Fruit fly (Drosophila melanogaster) whole organism, embryonic: ENCODE data around the gene CG6040.

Experiments
- B-H1 ChIP-seq: fragments of 200-800 bp; sonication (Bioruptor generic); IDR thresholded peaks from 3 replicates; pipeline ENCODE4 v1.3.6; 2022; ENCODE audit warnings: missing biosample characterization, missing genetic modification characterization
- B-H2 ChIP-seq: fragments of 200-800 bp; sonication (Bioruptor generic); optimal IDR thresholded peaks from 2 replicates; lab custom pipeline; 2018; ENCODE audit warnings: missing biosample characterization, mild to moderate bottlenecking, missing genetic modification characterization
- Blimp-1 ChIP-seq: fragments of 200-800 bp; sonication (Bioruptor generic); optimal IDR thresholded peaks from 3 replicates; lab custom pipeline; 2018; ENCODE audit warnings: missing biosample characterization, missing genetic modification characterization, mild to moderate bottlenecking, moderate library complexity, missing genetic modification reagents
- C15 ChIP-seq: fragments of 200-800 bp; sonication (Bioruptor generic); IDR thresholded peaks from 3 replicates; pipeline ENCODE4 v1.3.6; 2022; ENCODE audit warnings: missing biosample characterization, missing genetic modification characterization
- CG11504 ChIP-seq: fragments of 200-800 bp; sonication (Bioruptor generic); optimal IDR thresholded peaks from 3 replicates; lab custom pipeline; 2019; ENCODE audit warnings: missing biosample characterization, mild to moderate bottlenecking, missing genetic modification characterization, moderate library complexity
- CG11723 ChIP-seq: fragments of 200-800 bp; sonication (Bioruptor generic); optimal IDR thresholded peaks from 2 replicates; lab custom pipeline; 2017; ENCODE audit warnings: missing biosample characterization, mild to moderate bottlenecking, missing genetic modification characterization
- CG13775 ChIP-seq: fragments of 200-800 bp; sonication (Bioruptor generic); optimal IDR thresholded peaks from 3 replicates; lab custom pipeline; 2017; ENCODE audit warnings: missing biosample characterization, mild to moderate bottlenecking, missing genetic modification characterization
- CG14667 ChIP-seq: fragments of 200-800 bp; sonication (Bioruptor generic); IDR thresholded peaks from 2 replicates; pipeline ENCODE4 v1.3.6; 2022; ENCODE audit warnings: missing biosample characterization, missing genetic modification characterization
- CG14965 ChIP-seq: fragments of 200-800 bp; sonication (Bioruptor generic); optimal IDR thresholded peaks from 2 replicates; lab custom pipeline; 2016; ENCODE audit warnings: missing biosample characterization, missing genetic modification characterization, borderline replicate concordance
- CG15269 ChIP-seq: fragments of 200-800 bp; sonication (Bioruptor generic); optimal IDR thresholded peaks from 2 replicates; lab custom pipeline; 2018; ENCODE audit warnings: missing biosample characterization, mild to moderate bottlenecking, missing genetic modification characterization, moderate library complexity
- CG17385 ChIP-seq: fragments of 200-800 bp; sonication (Bioruptor generic); optimal IDR thresholded peaks from 3 replicates; lab custom pipeline; 2018; ENCODE audit warnings: missing biosample characterization, mild to moderate bottlenecking, missing genetic modification characterization
- CG18476 ChIP-seq: fragments of 200-800 bp; sonication (Bioruptor generic); optimal IDR thresholded peaks from 2 replicates; lab custom pipeline; 2016; ENCODE audit warnings: missing biosample characterization, mild to moderate bottlenecking, missing genetic modification characterization
- CG30431 ChIP-seq: fragments of 200-800 bp; sonication (Bioruptor generic); optimal IDR thresholded peaks from 2 replicates; lab custom pipeline; 2017; ENCODE audit warnings: missing biosample characterization, missing genetic modification characterization
- CG31441 ChIP-seq: fragments of 200-800 bp; sonication (Bioruptor generic); IDR thresholded peaks from 2 replicates; pipeline ENCODE4 v1.3.6; 2022; ENCODE audit warnings: missing biosample characterization, missing genetic modification characterization
- CG4328 ChIP-seq: fragments of 200-800 bp; sonication (Bioruptor generic); optimal IDR thresholded peaks from 3 replicates; lab custom pipeline; 2017; ENCODE audit warnings: missing biosample characterization, missing genetic modification reagents, missing genetic modification characterization
- CG4404 ChIP-seq: fragments of 200-800 bp; sonication (Bioruptor generic); IDR thresholded peaks from 2 replicates; pipeline ENCODE4 v1.3.6; 2022; ENCODE audit warnings: missing biosample characterization, missing genetic modification characterization
- CG7271 ChIP-seq: fragments of 200-800 bp; sonication (Bioruptor generic); optimal IDR thresholded peaks from 2 replicates; lab custom pipeline; 2018; ENCODE audit warnings: missing biosample characterization, mild to moderate bottlenecking, missing genetic modification characterization, moderate library complexity
- CG7963 ChIP-seq: fragments of 200-800 bp; sonication (Bioruptor generic); IDR thresholded peaks from 3 replicates; pipeline ENCODE4 v1.3.6; 2022; ENCODE audit warnings: missing biosample characterization, missing genetic modification characterization; ENCODE audit not compliant: partially characterized antibody
- CG9215 ChIP-seq: fragments of 200-800 bp; sonication (Bioruptor generic); IDR thresholded peaks from 2 replicates; pipeline ENCODE4 v1.3.6; 2022; ENCODE audit warnings: missing biosample characterization, missing genetic modification characterization
- CG9437 ChIP-seq: fragments of 200-800 bp; sonication (Bioruptor generic); optimal IDR thresholded peaks from 2 replicates; lab custom pipeline; 2018; ENCODE audit warnings: missing biosample characterization, mild to moderate bottlenecking, missing genetic modification characterization
- CkIIα-i1 ChIP-seq: fragments of 200-800 bp; sonication (Bioruptor generic); IDR thresholded peaks from 2 replicates; pipeline ENCODE4 v1.3.6; 2022; ENCODE audit warnings: missing biosample characterization, missing genetic modification characterization
- Doc2 ChIP-seq: fragments of 200-800 bp; sonication (Bioruptor generic); IDR thresholded peaks from 2 replicates; pipeline ENCODE4 v1.3.6; 2022; ENCODE audit warnings: missing biosample characterization, missing genetic modification characterization
- HLH54F ChIP-seq: fragments of 200-800 bp; sonication (Bioruptor generic); optimal IDR thresholded peaks from 3 replicates; lab custom pipeline; 2016; ENCODE audit warnings: missing biosample characterization, missing genetic modification characterization
- Hr51 ChIP-seq, 2 experiments: fragments of 200-800 bp; sonication (Bioruptor generic); optimal IDR thresholded peaks; 2 replicates in 1 of 2; 3 replicates in 1 of 2; lab custom pipeline; 2016 to 2018; ENCODE audit warnings: missing biosample characterization in 2 of 2, missing genetic modification characterization in 2 of 2, mild to moderate bottlenecking in 1 of 2, moderate library complexity in 1 of 2
- MBD-R2 ChIP-seq: fragments of 200-800 bp; sonication (Bioruptor generic); IDR thresholded peaks from 2 replicates; pipeline ENCODE4 v1.3.6; 2022; ENCODE audit warnings: missing biosample characterization, missing genetic modification characterization
- Oli ChIP-seq: fragments of 200-800 bp; sonication (Bioruptor generic); optimal IDR thresholded peaks from 2 replicates; lab custom pipeline; 2018; ENCODE audit warnings: missing biosample characterization, mild to moderate bottlenecking, missing genetic modification characterization, moderate library complexity
- PHDP ChIP-seq: fragments of 200-800 bp; sonication (Bioruptor generic); optimal IDR thresholded peaks from 3 replicates; lab custom pipeline; 2018; ENCODE audit warnings: missing biosample characterization, mild to moderate bottlenecking, missing genetic modification characterization, moderate library complexity
- Pdp1 ChIP-seq, 2 experiments: fragments of 200-800 bp; sonication (Bioruptor generic); optimal IDR thresholded peaks; 3 replicates each; lab custom pipeline; 2016; ENCODE audit warnings: missing biosample characterization in 2 of 2, missing genetic modification characterization in 2 of 2, mild to moderate bottlenecking in 1 of 2, moderate library complexity in 1 of 2
- Six4 ChIP-seq: fragments of 200-800 bp; sonication (Bioruptor generic); optimal IDR thresholded peaks from 2 replicates; lab custom pipeline; 2016; ENCODE audit warnings: missing biosample characterization, missing genetic modification characterization
- Taf1 ChIP-seq: fragments of 200-800 bp; sonication (Bioruptor generic); IDR thresholded peaks from 2 replicates; pipeline ENCODE4 v1.3.6; 2022; ENCODE audit warnings: missing biosample characterization, missing genetic modification characterization
- Tbp ChIP-seq: fragments of >200 bp; optimal IDR thresholded peaks from 2 replicates; lab custom pipeline; 2018; ENCODE audit warnings: missing biosample characterization, missing genetic modification characterization
- ab ChIP-seq: fragments of 200-800 bp; sonication (Bioruptor generic); optimal IDR thresholded peaks from 2 replicates; lab custom pipeline; 2016; ENCODE audit warnings: missing biosample characterization, missing genetic modification characterization
- bab2 ChIP-seq: fragments of 200-800 bp; sonication (Bioruptor generic); optimal IDR thresholded peaks from 2 replicates; lab custom pipeline; 2016; ENCODE audit warnings: missing biosample characterization, missing genetic modification characterization
- br ChIP-seq: fragments of >200 bp; optimal IDR thresholded peaks from 2 replicates; lab custom pipeline; 2017
- cato ChIP-seq: fragments of 200-800 bp; sonication (Bioruptor generic); optimal IDR thresholded peaks from 2 replicates; lab custom pipeline; 2016; ENCODE audit warnings: missing biosample characterization, missing genetic modification characterization, borderline replicate concordance
- crp ChIP-seq, 2 experiments: fragments of 200-800 bp; sonication (Bioruptor generic); optimal IDR thresholded peaks; 2 replicates in 1 of 2; 3 replicates in 1 of 2; lab custom pipeline; 2017; ENCODE audit warnings: missing biosample characterization in 2 of 2, missing genetic modification characterization in 2 of 2, mild to moderate bottlenecking in 1 of 2, moderate library complexity in 1 of 2
- grau ChIP-seq: fragments of 200-800 bp; optimal IDR thresholded peaks from 3 replicates; lab custom pipeline; 2019; ENCODE audit warnings: missing biosample characterization, mild to moderate bottlenecking, missing genetic modification characterization, moderate library complexity
- gsb ChIP-seq: fragments of 200-800 bp; sonication (Bioruptor generic); IDR thresholded peaks from 2 replicates; pipeline ENCODE4 v1.3.6; 2022; ENCODE audit warnings: missing biosample characterization, missing genetic modification characterization
- hth ChIP-seq: fragments of >200 bp; optimal IDR thresholded peaks from 2 replicates; lab custom pipeline; 2017; ENCODE audit warnings: inconsistent platforms
- oc ChIP-seq: fragments of 200-800 bp; sonication (Bioruptor generic); optimal IDR thresholded peaks from 2 replicates; lab custom pipeline; 2018; ENCODE audit warnings: missing biosample characterization, mild to moderate bottlenecking, missing genetic modification characterization, moderate library complexity
- org-1 ChIP-seq: fragments of 200-800 bp; sonication (Bioruptor generic); optimal IDR thresholded peaks from 2 replicates; lab custom pipeline; 2017; ENCODE audit warnings: missing biosample characterization, missing genetic modification characterization
- pfk ChIP-seq: fragments of 200-800 bp; sonication (Bioruptor generic); optimal IDR thresholded peaks from 2 replicates; lab custom pipeline; 2018; ENCODE audit warnings: missing biosample characterization, mild to moderate bottlenecking, missing genetic modification characterization, moderate library complexity
- pho ChIP-seq: fragments of 200-800 bp; sonication (Bioruptor generic); optimal IDR thresholded peaks from 2 replicates; lab custom pipeline; 2016; ENCODE audit warnings: missing biosample characterization, missing genetic modification characterization
- pnt ChIP-seq: fragments of 200-800 bp; sonication (Bioruptor generic); optimal IDR thresholded peaks from 3 replicates; lab custom pipeline; 2016; ENCODE audit warnings: missing biosample characterization, missing genetic modification characterization
- sc ChIP-seq, 3 experiments: fragments of >200 bp in 2 of 3; fragments of 200-800 bp in 1 of 3; sonication (Bioruptor generic) in 1 of 3; optimal IDR thresholded peaks; 2 replicates in 2 of 3; 3 replicates in 1 of 3; lab custom pipeline; 2017; ENCODE audit warnings: mild to moderate bottlenecking in 1 of 3, missing biosample characterization in 1 of 3, missing genetic modification characterization in 1 of 3, missing genetic modification reagents in 1 of 3
- sd ChIP-seq: fragments of 200-800 bp; sonication (Bioruptor generic); optimal IDR thresholded peaks from 3 replicates; lab custom pipeline; 2018; ENCODE audit warnings: missing biosample characterization, mild to moderate bottlenecking, missing genetic modification characterization, moderate library complexity
- tna ChIP-seq: fragments of 200-800 bp; sonication (Bioruptor generic); IDR thresholded peaks from 2 replicates; pipeline ENCODE4 v1.3.6; 2022; ENCODE audit warnings: missing biosample characterization, missing genetic modification characterization; ENCODE audit not compliant: partially characterized antibody
- twi ChIP-seq: fragments of 200-800 bp; optimal IDR thresholded peaks from 2 replicates; lab custom pipeline; 2019; ENCODE audit warnings: missing biosample characterization, mild to moderate bottlenecking, missing genetic modification characterization, moderate library complexity
- vfl ChIP-seq: fragments of 200-800 bp; sonication (Bioruptor generic); optimal IDR thresholded peaks from 2 replicates; lab custom pipeline; 2016; ENCODE audit warnings: missing biosample characterization, missing genetic modification characterization
- zfh1 ChIP-seq: fragments of 200-800 bp; sonication (Bioruptor generic); IDR thresholded peaks from 3 replicates; pipeline ENCODE4 v1.3.6; 2022; ENCODE audit warnings: missing biosample characterization, missing genetic modification characterization

The CG6040 gene

dm6 chr3R:19166077-19166778, 69.5 kb downstream of the CG6040 start (continued):
- TF ChIP-seq sd (tag; lab: Kevin White, UChicago): peak; percentile 60
- no peak for TF ChIP-seq bab2 (GFP tag; lab: Kevin White, UChicago)
- no peak for TF ChIP-seq sc (optimal IDR thresholded peaks at IDR 0.05; lab: Kevin White, UChicago)
- TF ChIP-seq sc (GFP tag; optimal IDR thresholded peaks at IDR 0.05; lab: Kevin White, UChicago): no peak
- no peak for TF ChIP-seq crp (GFP tag; optimal IDR thresholded peaks at IDR 0.05; lab: Kevin White, UChicago)
- TF ChIP-seq pho (GFP tag; lab: Kevin White, UChicago): peak; percentile 39
- TF ChIP-seq CG4404 (GFP tag; lab: Robert Waterston, UW): no peak
- TF ChIP-seq Six4: no peak
- TF ChIP-seq CG7963 (GFP tag; lab: Robert Waterston, UW): no peak
- no peak for TF ChIP-seq ab (GFP tag; lab: Kevin White, UChicago)
- no peak for TF ChIP-seq org-1 (GFP tag; lab: Kevin White, UChicago)
- TF ChIP-seq B-H1 (GFP tag; lab: Robert Waterston, UW): no peak
- TF ChIP-seq CG15269: no peak
- no peak for TF ChIP-seq HLH54F (GFP tag; lab: Kevin White, UChicago)
- TF ChIP-seq gsb (GFP tag; lab: Robert Waterston, UW): no peak
- TF ChIP-seq hth (lab: Kevin White, UChicago): no peak
- TF ChIP-seq grau (tag; lab: Kevin White, UChicago): no peak
- TF ChIP-seq CG4328 (GFP tag; lab: Kevin White, UChicago): no peak
- TF ChIP-seq cato (GFP tag; lab: Kevin White, UChicago): no peak
- no peak for TF ChIP-seq tna
- TF ChIP-seq CG13775 (GFP tag; lab: Kevin White, UChicago): peak; percentile 0
- no peak for TF ChIP-seq br (lab: Kevin White, UChicago)
- no peak for TF ChIP-seq Hr51 (GFP tag; optimal IDR thresholded peaks at IDR 0.05; lab: Kevin White, UChicago)
- TF ChIP-seq CG14667 (GFP tag; lab: Robert Waterston, UW): no peak
- no peak for TF ChIP-seq CG31441 (GFP tag; lab: Robert Waterston, UW)
- peak; percentile 23 for TF ChIP-seq oc (tag; lab: Kevin White, UChicago)
- TF ChIP-seq B-H2 (GFP tag; lab: Kevin White, UChicago): no peak
- TF ChIP-seq CG7271 (tag; lab: Kevin White, UChicago): no peak
- no peak for TF ChIP-seq CG11504 (tag; lab: Kevin White, UChicago)
- no peak for TF ChIP-seq CG9215 (GFP tag; lab: Robert Waterston, UW)
- no peak for TF ChIP-seq Taf1
- no peak for TF ChIP-seq Doc2 (GFP tag; lab: Robert Waterston, UW)
- no peak for TF ChIP-seq vfl (GFP tag; lab: Kevin White, UChicago)
- no peak for TF ChIP-seq CG11723
- TF ChIP-seq Blimp-1 (GFP tag; lab: Kevin White, UChicago): peak; percentile 63
- peak in 1 of 2 experiments; percentile 37 for TF ChIP-seq Pdp1 (GFP tag; optimal IDR thresholded peaks at IDR 0.05; lab: Kevin White, UChicago)
- no peak for TF ChIP-seq CG30431 (GFP tag; lab: Kevin White, UChicago)
- no peak for TF ChIP-seq C15 (GFP tag; lab: Robert Waterston, UW)
- TF ChIP-seq CG9437 (GFP tag; lab: Kevin White, UChicago): no peak
- TF ChIP-seq CG17385: peak; percentile 4
- TF ChIP-seq Oli (tag; lab: Kevin White, UChicago): no peak
- TF ChIP-seq MBD-R2 (GFP tag; lab: Robert Waterston, UW): no peak
- TF ChIP-seq zfh1 (GFP tag; lab: Robert Waterston, UW): no peak
- TF ChIP-seq pfk (GFP tag; lab: Kevin White, UChicago): no peak
- TF ChIP-seq twi (tag; lab: Kevin White, UChicago): no peak
- TF ChIP-seq CG14965 (GFP tag; lab: Kevin White, UChicago): no peak
- TF ChIP-seq CkIIα-i1 (GFP tag; lab: Robert Waterston, UW): no peak
- TF ChIP-seq PHDP (tag; lab: Kevin White, UChicago): peak; percentile 34
- TF ChIP-seq CG18476 (GFP tag; lab: Kevin White, UChicago): no peak
- no peak for TF ChIP-seq Tbp (GFP tag; lab: Kevin White, UChicago)
- no peak for TF ChIP-seq pnt (GFP tag; lab: Kevin White, UChicago)
